Worm (Caenorhabditis elegans): ENCODE measurements around the gene scav-3.

scav-3 gene

DNA sequence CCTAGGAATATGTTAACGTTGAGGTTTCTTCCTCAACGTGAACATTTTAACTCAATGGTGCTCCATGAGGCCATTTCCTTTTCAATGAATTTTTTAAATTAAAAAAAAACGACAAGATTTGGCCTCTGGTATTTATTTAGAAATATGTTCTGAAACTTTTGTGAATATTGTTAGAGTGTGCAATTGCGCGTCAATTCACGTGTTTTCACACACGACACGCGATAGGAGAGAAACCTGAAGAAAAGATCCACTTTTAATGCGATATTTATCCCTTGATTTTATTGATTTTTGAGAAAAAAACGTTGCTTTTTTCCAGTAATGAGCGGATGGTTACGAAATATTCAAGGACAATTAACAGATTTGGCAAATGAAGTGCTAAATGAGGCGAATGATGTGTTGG lies 42.6 kb upstream of the scav-3 start, which contains the start of gene sql-1 (continued):
- TF ChIP-seq lin-54 (GFP tag; optimal IDR thresholded peaks at IDR 0.05) (peak; percentile 53), nhr-27 (tag; optimal IDR thresholded peaks at IDR 0.05) (peak; percentile 39), bed-2 (GFP tag; IDR thresholded peaks at IDR 0.05) (no peak), B0035.1 (tag; optimal IDR thresholded peaks at IDR 0.05) (no peak), gei-17 (GFP tag; optimal IDR thresholded peaks at IDR 0.05) (no peak), mes-4 (tag; optimal IDR thresholded peaks at IDR 0.05) (peak; percentile 41), mel-28 (tag; optimal IDR thresholded peaks at IDR 0.05; ENCODE audit: borderline replicate concordance) (no peak), egrh-3 (GFP tag; IDR thresholded peaks at IDR 0.05) (no peak), nfyb-1 (GFP tag; IDR thresholded peaks at IDR 0.05) (0 out of 2 replicates have a peak, but pooled peaks have one; percentile 8), F49E8.2 (tag; optimal IDR thresholded peaks at IDR 0.05; ENCODE audit: insufficient read depth) (peak; percentile 86), dpff-1 (tag; optimal IDR thresholded peaks at IDR 0.05) (peak; percentile 50), madf-8 (GFP tag; conservative IDR thresholded peaks at IDR 0.05) (no peak), F55B11.4 (tag; optimal IDR thresholded peaks at IDR 0.05; ENCODE audit: borderline replicate concordance, insufficient read depth) (no peak), fkh-3 (tag; optimal IDR thresholded peaks at IDR 0.05) (peak; percentile 74), aptf-2 (GFP tag; conservative IDR thresholded peaks at IDR 0.05) (no peak), ztf-6 (GFP tag; IDR thresholded peaks at IDR 0.05) (no peak), K11D2.4 (GFP tag; IDR thresholded peaks at IDR 0.05) (no peak), F10E7.11 (tag; optimal IDR thresholded peaks at IDR 0.05) (peak; percentile 14), snpc-3.4 (tag; optimal IDR thresholded peaks at IDR 0.05) (peak; percentile 70), ama-1 (optimal IDR thresholded peaks at IDR 0.05) (no peak), ama-1 (GFP tag; optimal IDR thresholded peaks at IDR 0.05) (peak; percentile 26 to 84), cebp-2 (GFP tag; IDR thresholded peaks at IDR 0.05) (0 out of 2 replicates have a peak, but pooled peaks have one; percentile 53), F37B4.10 (GFP tag; IDR thresholded peaks at IDR 0.05) (no peak), ztf-18 (tag; optimal IDR thresholded peaks at IDR 0.05) (no peak), ceh-91 (GFP tag; IDR thresholded peaks at IDR 0.05) (no peak), nhr-90 (tag; optimal IDR thresholded peaks at IDR 0.05) (no peak), B0019.2 (GFP tag; conservative IDR thresholded peaks at IDR 0.05) (0 out of 2 replicates have a peak, but pooled peaks have one; percentile 17), lsl-1 (GFP tag; optimal IDR thresholded peaks at IDR 0.05) (peak; percentile 32), hlh-26 (GFP tag; conservative IDR thresholded peaks at IDR 0.05) (no peak), attf-6 (GFP tag; IDR thresholded peaks at IDR 0.05) (no peak), ceh-58 (GFP tag; IDR thresholded peaks at IDR 0.05) (no peak), die-1 (tag; optimal IDR thresholded peaks at IDR 0.05) (no peak), F57A8.1 (GFP tag; optimal IDR thresholded peaks at IDR 0.05) (no peak), ztf-22 (GFP tag; optimal IDR thresholded peaks at IDR 0.05) (no peak), B0261.1 (tag; optimal IDR thresholded peaks at IDR 0.05) (no peak), him-1 (tag; optimal IDR thresholded peaks at IDR 0.05) (no peak), dpl-1 (GFP tag; optimal IDR thresholded peaks at IDR 0.05) (no peak), ekl-4 (GFP tag; IDR thresholded peaks at IDR 0.05) (no peak; the same call in 1 of the 2 replicates), F52B5.7 (tag; optimal IDR thresholded peaks at IDR 0.05) (peak; percentile 73), nfya-2 (GFP tag; IDR thresholded peaks at IDR 0.05) (peak; percentile 77; the same call in 1 of the 2 replicates), ceh-100 (GFP tag; IDR thresholded peaks at IDR 0.05) (0 out of 2 replicates have a peak, but pooled peaks have one; percentile 31), nhr-120 (GFP tag; IDR thresholded peaks at IDR 0.05) (no peak), attf-3 (GFP tag; conservative IDR thresholded peaks at IDR 0.05) (no peak), atf-7 (tag; optimal IDR thresholded peaks at IDR 0.05) (no peak), T07F8.4 (tag; optimal IDR thresholded peaks at IDR 0.05) (no peak), aptf-3 (GFP tag; IDR thresholded peaks at IDR 0.05) (no peak), zim-3 (tag; optimal IDR thresholded peaks at IDR 0.05) (peak; percentile 37), ceh-40 (GFP tag; IDR thresholded peaks at IDR 0.05) (no peak), nfya-1 (tag; optimal IDR thresholded peaks at IDR 0.05; ENCODE audit: borderline replicate concordance, insufficient read depth) (no peak), Y79H2A.3 (GFP tag; conservative IDR thresholded peaks at IDR 0.05) (no peak)
